Worm (Caenorhabditis elegans): ENCODE data around the gene Y32F6B.9.
A peak's percentile ranks its signal among the peaks of the same experiment; 100 is the strongest.

Y32F6B.9 gene

ce11 chrV:10472901-10473774, 5.4 kb upstream of the Y32F6B.9 start:
- no peak for TF ChIP-seq ham-2 (GFP tag; optimal IDR thresholded peaks at IDR 0.05)
- no peak for TF ChIP-seq blmp-1 (tag; optimal IDR thresholded peaks at IDR 0.05)
- no peak for TF ChIP-seq snpc-4 (tag; optimal IDR thresholded peaks at IDR 0.05)
- no peak for TF ChIP-seq zip-8 (tag; optimal IDR thresholded peaks at IDR 0.05)
- peak; percentile 55 for TF ChIP-seq hlh-1 (tag; optimal IDR thresholded peaks at IDR 0.05)

- no peak for TF ChIP-seq ceh-43 (GFP tag; optimal IDR thresholded peaks at IDR 0.05)
- TF ChIP-seq nhr-12 (tag; optimal IDR thresholded peaks at IDR 0.05), result no peak
These were observed 4.5 kb upstream of the Y32F6B.9 start for ce11 chrV:10474040-10474439.

ce11 chrV:10475421-10475820, 3.1 kb upstream of the Y32F6B.9 start:
- TF ChIP-seq snpc-4 (tag; optimal IDR thresholded peaks at IDR 0.05), result no peak
- TF ChIP-seq drap-1 (GFP tag; optimal IDR thresholded peaks at IDR 0.05), result no peak
- TF ChIP-seq sptf-1 (tag; optimal IDR thresholded peaks at IDR 0.05), result no peak
- TF ChIP-seq cnd-1 (tag; optimal IDR thresholded peaks at IDR 0.05), result no peak
- no peak for TF ChIP-seq flh-1 (GFP tag; optimal IDR thresholded peaks at IDR 0.05)
- no peak for TF ChIP-seq ham-2 (GFP tag; optimal IDR thresholded peaks at IDR 0.05)
- TF ChIP-seq unc-62 (GFP tag; optimal IDR thresholded peaks at IDR 0.05), result no peak
- no peak for TF ChIP-seq lsy-2 (tag; optimal IDR thresholded peaks at IDR 0.05)
- no peak for TF ChIP-seq mab-5 (tag; optimal IDR thresholded peaks at IDR 0.05)
- TF ChIP-seq zip-8 (tag; optimal IDR thresholded peaks at IDR 0.05), result no peak
- TF ChIP-seq lin-13 (tag; optimal IDR thresholded peaks at IDR 0.05), result no peak
- TF ChIP-seq ceh-83 (GFP tag; optimal IDR thresholded peaks at IDR 0.05), result no peak
- no peak for TF ChIP-seq blmp-1 (tag; optimal IDR thresholded peaks at IDR 0.05)
- TF ChIP-seq nhr-237 (tag; optimal IDR thresholded peaks at IDR 0.05), result no peak
- no peak for TF ChIP-seq ceh-39 (tag; optimal IDR thresholded peaks at IDR 0.05)
- TF ChIP-seq lin-32 (GFP tag; optimal IDR thresholded peaks at IDR 0.05), result no peak
- no peak for TF ChIP-seq nhr-12 (tag; optimal IDR thresholded peaks at IDR 0.05)
- no peak for TF ChIP-seq ztf-11 (tag; optimal IDR thresholded peaks at IDR 0.05)
- no peak for TF ChIP-seq mep-1 (tag; optimal IDR thresholded peaks at IDR 0.05)
- TF ChIP-seq elt-1 (tag; optimal IDR thresholded peaks at IDR 0.05; ENCODE audit: borderline replicate concordance, insufficient read depth), result no peak

- TF ChIP-seq ceh-43 (GFP tag; optimal IDR thresholded peaks at IDR 0.05) (no peak), ztf-11 (tag; optimal IDR thresholded peaks at IDR 0.05) (no peak), nhr-28 (tag; optimal IDR thresholded peaks at IDR 0.05) (no peak), ceh-83 (GFP tag; optimal IDR thresholded peaks at IDR 0.05) (no peak), cnd-1 (tag; optimal IDR thresholded peaks at IDR 0.05) (no peak), nhr-2 (tag; optimal IDR thresholded peaks at IDR 0.05) (no peak), sptf-1 (tag; optimal IDR thresholded peaks at IDR 0.05) (no peak), unc-62 (GFP tag; optimal IDR thresholded peaks at IDR 0.05) (no peak), ceh-39 (tag; optimal IDR thresholded peaks at IDR 0.05) (no peak), nhr-12 (tag; optimal IDR thresholded peaks at IDR 0.05) (no peak), lin-32 (GFP tag; optimal IDR thresholded peaks at IDR 0.05) (no peak), mab-5 (tag; optimal IDR thresholded peaks at IDR 0.05) (no peak), unc-39 (tag; optimal IDR thresholded peaks at IDR 0.05) (no peak), drap-1 (GFP tag; optimal IDR thresholded peaks at IDR 0.05) (no peak)
These were observed 1.5 kb upstream of the Y32F6B.9 start for ce11 chrV:10476864-10477443.

- no peak for TF ChIP-seq ztf-11 (tag; optimal IDR thresholded peaks at IDR 0.05)
- TF ChIP-seq snpc-4 (tag; optimal IDR thresholded peaks at IDR 0.05), result no peak
- no peak for TF ChIP-seq pha-4 (tag; optimal IDR thresholded peaks at IDR 0.05)
- no peak for TF ChIP-seq blmp-1 (tag; optimal IDR thresholded peaks at IDR 0.05)
- TF ChIP-seq ceh-39 (tag; optimal IDR thresholded peaks at IDR 0.05), result no peak
- no peak for TF ChIP-seq drap-1 (GFP tag; optimal IDR thresholded peaks at IDR 0.05)
- TF ChIP-seq hlh-1 (tag; optimal IDR thresholded peaks at IDR 0.05), result no peak
- TF ChIP-seq M03D4.4 (tag; optimal IDR thresholded peaks at IDR 0.05), result no peak
- no peak for TF ChIP-seq cnd-1 (tag; optimal IDR thresholded peaks at IDR 0.05)
- TF ChIP-seq tbx-8 (GFP tag; optimal IDR thresholded peaks at IDR 0.05), result no peak
- no peak for TF ChIP-seq mep-1 (tag; optimal IDR thresholded peaks at IDR 0.05)
- TF ChIP-seq nhr-12 (tag; optimal IDR thresholded peaks at IDR 0.05), result no peak
- TF ChIP-seq ces-1 (GFP tag; optimal IDR thresholded peaks at IDR 0.05), result no peak
These were observed 5.5 kb downstream of the Y32F6B.9 start for ce11 chrV:10483995-10484394.

Measured in whole organism, mixed stage, embryonic.